Worm (Caenorhabditis elegans): ENCODE results near the gene W04B5.5.

DNA sequence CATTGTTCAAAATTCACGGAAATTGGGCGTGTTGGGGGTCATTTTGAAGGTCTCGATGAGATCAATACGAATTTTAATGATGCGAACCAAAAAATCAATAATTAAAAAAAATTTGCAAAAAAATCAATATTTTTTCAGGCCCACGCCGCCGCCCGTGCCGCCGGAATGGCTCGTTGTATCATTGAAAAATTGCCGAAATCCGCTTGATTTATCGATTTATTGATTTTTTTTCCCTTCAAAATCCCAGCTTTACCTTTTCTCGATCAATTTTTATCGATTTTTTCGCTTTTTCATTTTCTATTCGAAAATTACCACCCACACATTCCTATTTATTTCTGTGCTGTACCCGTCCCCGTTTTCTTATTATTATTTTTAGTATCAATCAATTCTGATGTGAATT, 33.6 kb downstream of the W04B5.5 start:
- TF ChIP-seq nhr-77 (tag; optimal IDR thresholded peaks at IDR 0.05) = no peak
- no peak for TF ChIP-seq hif-1 (tag; optimal IDR thresholded peaks at IDR 0.05)
- TF ChIP-seq unc-39 (tag; optimal IDR thresholded peaks at IDR 0.05) = no peak
- TF ChIP-seq nhr-237 (tag; optimal IDR thresholded peaks at IDR 0.05) = no peak
- TF ChIP-seq unc-130 (GFP tag; optimal IDR thresholded peaks at IDR 0.05) = no peak
- TF ChIP-seq hmg-1.1 (GFP tag; IDR thresholded peaks at IDR 0.05) = no peak
- no peak for TF ChIP-seq nhr-28 (tag; optimal IDR thresholded peaks at IDR 0.05)
- TF ChIP-seq dve-1 (tag; optimal IDR thresholded peaks at IDR 0.05; ENCODE audit: insufficient read depth) = no peak

Measured in whole organism, L4 larva.